Worm (Caenorhabditis elegans) whole organism, L4/young adult: Measurements from ENCODE around the gene lgc-35.

Experiments used
- W03F9.2 ChIP-seq: fragments of 150-350 bp; optimal IDR thresholded peaks from 2 replicates; lab custom pipeline; 2014; ENCODE audit warnings: missing biosample characterization, missing genetic modification characterization
- dao-5 ChIP-seq: sonication (generic microtip); optimal IDR thresholded peaks from 2 replicates; lab custom pipeline; 2016; ENCODE audit warnings: missing genotype, missing genetic modification characterization, moderate library complexity, missing compliant biosample characterization
- him-1 ChIP-seq: sonication (generic microtip); optimal IDR thresholded peaks from 2 replicates; lab custom pipeline; 2016; ENCODE audit warnings: missing genotype, missing genetic modification reagents, missing genetic modification characterization, missing compliant biosample characterization

ce11 chrII:12790392-12790791 is 49.6 kb downstream of the lgc-35 start:
- no peak for TF ChIP-seq him-1 (tag; lab: Kevin White, UChicago)
- TF ChIP-seq dao-5 (tag; lab: Kevin White, UChicago): no peak
- TF ChIP-seq W03F9.2: no peak
